Worm (Caenorhabditis elegans) whole organism, early embryonic: ENCODE measurements around the gene C13E3.1.

Source experiments
- B0310.2 ChIP-seq: sonication (generic microtip); optimal IDR thresholded peaks from 2 replicates; lab custom pipeline; 2016; ENCODE audit warnings: mild to moderate bottlenecking, missing genetic modification characterization, missing compliant biosample characterization
- F13C5.2 ChIP-seq: sonication (generic microtip); optimal IDR thresholded peaks from 2 replicates; lab custom pipeline; 2017; ENCODE audit warnings: mild to moderate bottlenecking, missing genetic modification characterization, inconsistent platforms, missing compliant biosample characterization
- aly-1 ChIP-seq: sonication (generic microtip); optimal IDR thresholded peaks from 2 replicates; lab custom pipeline; 2016; ENCODE audit warnings: missing genetic modification characterization, missing compliant biosample characterization
- ama-1 ChIP-seq: fragments of 150-350 bp; optimal IDR thresholded peaks from 2 replicates; lab custom pipeline; 2014
- ceh-13 ChIP-seq: fragments of 200-800 bp; sonication (Bioruptor generic); optimal IDR thresholded peaks from 2 replicates; lab custom pipeline; 2018; ENCODE audit warnings: mild to moderate bottlenecking, missing genetic modification characterization, missing compliant biosample characterization
- ceh-36 ChIP-seq: sonication (generic microtip); optimal IDR thresholded peaks from 2 replicates; lab custom pipeline; 2016; ENCODE audit warnings: missing genetic modification characterization, inconsistent platforms, missing compliant biosample characterization
- ets-7 ChIP-seq: sonication (generic microtip); optimal IDR thresholded peaks from 2 replicates; lab custom pipeline; 2016; ENCODE audit warnings: missing genotype, missing genetic modification characterization, missing compliant biosample characterization
- flt-1 ChIP-seq: fragments of 200-800 bp; sonication (Bioruptor generic); IDR thresholded peaks from 2 replicates; pipeline ENCODE4 v1.3.6; 2022; ENCODE audit warnings: missing genetic modification characterization, missing compliant biosample characterization
- hmbx-1 ChIP-seq: sonication (generic microtip); optimal IDR thresholded peaks from 2 replicates; lab custom pipeline; 2016; ENCODE audit warnings: mild to moderate bottlenecking, missing genetic modification characterization, missing compliant biosample characterization
- hmg-4 ChIP-seq: fragments of 200-800 bp; sonication (Bioruptor generic); optimal IDR thresholded peaks from 2 replicates; lab custom pipeline; 2018; ENCODE audit warnings: mild to moderate bottlenecking, missing genetic modification characterization, missing compliant biosample characterization
- hnd-1 ChIP-seq: sonication (generic microtip); optimal IDR thresholded peaks from 2 replicates; lab custom pipeline; 2016; ENCODE audit warnings: missing genetic modification characterization, missing compliant biosample characterization
- pes-1 ChIP-seq: fragments of 200-800 bp; sonication (Bioruptor generic); IDR thresholded peaks from 2 replicates; pipeline ENCODE4 v1.3.6; 2022; ENCODE audit warnings: missing genetic modification reagents, missing genetic modification characterization, missing compliant biosample characterization
- scrt-1 ChIP-seq: fragments of 200-800 bp; sonication (Bioruptor generic); IDR thresholded peaks from 2 replicates; pipeline ENCODE4 v1.3.6; 2022; ENCODE audit warnings: missing genetic modification characterization, missing compliant biosample characterization
- sea-1 ChIP-seq: fragments of 200-800 bp; sonication (Bioruptor generic); conservative IDR thresholded peaks from 2 replicates; pipeline ENCODE4 v1.3.6; 2022; ENCODE audit warnings: missing genetic modification characterization, missing compliant biosample characterization
- tbx-11 ChIP-seq: fragments of 200-800 bp; sonication (Bioruptor generic); IDR thresholded peaks from 2 replicates; pipeline ENCODE4 v1.3.6; 2022; ENCODE audit warnings: missing genetic modification characterization, missing compliant biosample characterization
- tbx-37 ChIP-seq: fragments of 200-800 bp; sonication (Bioruptor generic); conservative IDR thresholded peaks from 2 replicates; pipeline ENCODE4 v1.3.6; 2022; ENCODE audit warnings: missing genetic modification reagents, missing genetic modification characterization, missing compliant biosample characterization
- tra-4 ChIP-seq: sonication (generic microtip); optimal IDR thresholded peaks from 2 replicates; lab custom pipeline; 2017; ENCODE audit warnings: missing genetic modification characterization, missing compliant biosample characterization

Gene C13E3.1

ce11 chrX:8892808-8893207, at the start of gene C13E3.1:
C13E3.1 (plus strand) TSS chrX:8893108.
- TF ChIP-seq ama-1 (lab: Kevin White, UChicago) (no peak), ceh-36 (no peak), B0310.2 (tag; lab: Kevin White, UChicago) (no peak), F13C5.2 (tag; lab: Kevin White, UChicago) (no peak)

- TF ChIP-seq hmg-4 (GFP tag; lab: Kevin White, UChicago) = no peak
- TF ChIP-seq scrt-1 = no peak
- TF ChIP-seq ceh-13 (GFP tag; lab: Kevin White, UChicago) = no peak
- no peak for TF ChIP-seq F13C5.2 (tag; lab: Kevin White, UChicago)
- TF ChIP-seq ets-7 = no peak
- no peak for TF ChIP-seq ama-1 (lab: Kevin White, UChicago)
- TF ChIP-seq aly-1 = no peak
- no peak for TF ChIP-seq tbx-37 (GFP tag; lab: Robert Waterston, UW)
- no peak for TF ChIP-seq hnd-1
- no peak for TF ChIP-seq ceh-36
- TF ChIP-seq B0310.2 (tag; lab: Kevin White, UChicago) = no peak
- no peak for TF ChIP-seq flt-1 (GFP tag; lab: Robert Waterston, UW)
- TF ChIP-seq tbx-11 (GFP tag; lab: Robert Waterston, UW) = no peak
- no peak for TF ChIP-seq sea-1 (GFP tag; lab: Robert Waterston, UW)
- no peak for TF ChIP-seq pes-1 (GFP tag; lab: Robert Waterston, UW)
- no peak for TF ChIP-seq tra-4 (tag; lab: Kevin White, UChicago)
- no peak for TF ChIP-seq hmbx-1
Observed at ce11 chrX:8843988-8844387, 48.9 kb upstream of the C13E3.1 start, which contains the start of gene ubc-23. ubc-23 (plus strand) TSS chrX:8844288.

ce11 chrX:8846447-8847237, 46.3 kb upstream of the C13E3.1 start, which contains the start of gene C28G1.10:
C28G1.10 (plus strand) TSS chrX:8847122.
- TF ChIP-seq hmg-4 (GFP tag; lab: Kevin White, UChicago) (no peak), ceh-36 (no peak), ama-1 (lab: Kevin White, UChicago) (no peak), ets-7 (no peak), hmbx-1 (no peak), B0310.2 (tag; lab: Kevin White, UChicago) (no peak), pes-1 (GFP tag; lab: Robert Waterston, UW) (no peak), tbx-11 (GFP tag; lab: Robert Waterston, UW) (no peak)

ce11 chrX:8853524-8853923, 39.4 kb upstream of the C13E3.1 start, which contains the start of gene sprp-4:
sprp-4 (minus strand) TSS chrX:8853624.
- TF ChIP-seq tra-4 (tag; lab: Kevin White, UChicago) = no peak
- no peak for TF ChIP-seq ceh-13 (GFP tag; lab: Kevin White, UChicago)
- TF ChIP-seq hmbx-1 = no peak
- no peak for TF ChIP-seq pes-1 (GFP tag; lab: Robert Waterston, UW)
- TF ChIP-seq B0310.2 (tag; lab: Kevin White, UChicago) = no peak
- TF ChIP-seq ets-7 = no peak
- TF ChIP-seq tbx-37 (GFP tag; lab: Robert Waterston, UW) = no peak
- TF ChIP-seq tbx-11 (GFP tag; lab: Robert Waterston, UW) = no peak
- TF ChIP-seq F13C5.2 (tag; lab: Kevin White, UChicago) = no peak
- no peak for TF ChIP-seq ceh-36

- TF ChIP-seq aly-1 (no peak), hnd-1 (no peak), ets-7 (no peak), F13C5.2 (tag; lab: Kevin White, UChicago) (no peak), ceh-13 (GFP tag; lab: Kevin White, UChicago) (no peak), ama-1 (lab: Kevin White, UChicago) (no peak), pes-1 (GFP tag; lab: Robert Waterston, UW) (no peak)
Observed at ce11 chrX:8854409-8854808, 38.5 kb upstream of the C13E3.1 start.

ce11 chrX:8857904-8858612, 34.9 kb upstream of the C13E3.1 start, which contains the start of gene C06E2.5:
C06E2.5 (minus strand) TSS chrX:8857954.
- TF ChIP-seq hnd-1 (no peak), tra-4 (tag; lab: Kevin White, UChicago) (no peak), scrt-1 (no peak), tbx-11 (GFP tag; lab: Robert Waterston, UW) (no peak), ceh-13 (GFP tag; lab: Kevin White, UChicago) (no peak), flt-1 (GFP tag; lab: Robert Waterston, UW) (no peak), sea-1 (GFP tag; lab: Robert Waterston, UW) (no peak), hmg-4 (GFP tag; lab: Kevin White, UChicago) (no peak), ama-1 (lab: Kevin White, UChicago) (no peak)

- TF ChIP-seq tbx-11 (GFP tag; lab: Robert Waterston, UW) (no peak), sea-1 (GFP tag; lab: Robert Waterston, UW) (no peak), pes-1 (GFP tag; lab: Robert Waterston, UW) (no peak), hmbx-1 (no peak), flt-1 (GFP tag; lab: Robert Waterston, UW) (no peak), hmg-4 (GFP tag; lab: Kevin White, UChicago) (no peak), hnd-1 (no peak), ceh-13 (GFP tag; lab: Kevin White, UChicago) (no peak), ama-1 (lab: Kevin White, UChicago) (no peak), scrt-1 (no peak), ets-7 (no peak), aly-1 (no peak)
Observed at ce11 chrX:8859538-8859937, 33.4 kb upstream of the C13E3.1 start.
